Worm (Caenorhabditis elegans) whole organism, young adult: ENCODE data around the gene K07E1.1.

ENCODE experiments used
- B0336.3 ChIP-seq: fragments of 200-800 bp; sonication (Bioruptor generic); IDR thresholded peaks from 2 replicates; pipeline ENCODE4 v1.3.6; 2022; ENCODE audit warnings: missing genetic modification characterization, missing compliant biosample characterization
- D2030.7 ChIP-seq: fragments of 200-800 bp; sonication (Bioruptor generic); IDR thresholded peaks from 2 replicates; pipeline ENCODE4 v1.3.6; 2022; ENCODE audit warnings: missing genetic modification reagents, missing genetic modification characterization, missing compliant biosample characterization
- F10E7.11 ChIP-seq: sonication (generic microtip); optimal IDR thresholded peaks from 2 replicates; lab custom pipeline; 2017; ENCODE audit warnings: mild to moderate bottlenecking, missing genetic modification characterization, moderate library complexity, missing compliant biosample characterization
- F33H1.4 ChIP-seq: fragments of 200-800 bp; sonication (Bioruptor generic); IDR thresholded peaks from 2 replicates; pipeline ENCODE4 v1.3.6; 2022; ENCODE audit warnings: missing genetic modification reagents, missing genetic modification characterization, missing compliant biosample characterization
- F57C9.4 ChIP-seq: sonication (generic microtip); optimal IDR thresholded peaks from 2 replicates; lab custom pipeline; 2017; ENCODE audit warnings: mild to moderate bottlenecking, missing genetic modification characterization, missing compliant biosample characterization
- T07F8.4 ChIP-seq: sonication (generic microtip); optimal IDR thresholded peaks from 2 replicates; lab custom pipeline; 2016; ENCODE audit warnings: mild to moderate bottlenecking, missing genetic modification characterization, moderate library complexity, missing compliant biosample characterization
- Y53G8AR.9 ChIP-seq: fragments of 200-800 bp; sonication (Bioruptor generic); conservative IDR thresholded peaks from 2 replicates; pipeline ENCODE4 v1.3.6; 2022; ENCODE audit warnings: missing genetic modification reagents, missing genetic modification characterization, missing compliant biosample characterization
- Y79H2A.3 ChIP-seq: fragments of 200-800 bp; sonication (Bioruptor generic); conservative IDR thresholded peaks from 2 replicates; pipeline ENCODE4 v1.3.6; 2022; ENCODE audit warnings: missing genetic modification reagents, missing genetic modification characterization, missing compliant biosample characterization
- ama-1 ChIP-seq, 3 experiments: fragments of 150-350 bp in 1 of 3; sonication (generic microtip) in 2 of 3; optimal IDR thresholded peaks; 2 replicates each; lab custom pipeline; 2014 to 2018; ENCODE audit warnings: missing biosample characterization in 2 of 3, missing genetic modification characterization in 2 of 3, missing genetic modification reagents in 2 of 3
- aptf-2 ChIP-seq: fragments of 200-800 bp; sonication (Bioruptor generic); conservative IDR thresholded peaks from 2 replicates; pipeline ENCODE4 v1.3.6; 2022; ENCODE audit warnings: missing genetic modification reagents, missing genetic modification characterization, missing compliant biosample characterization
- aptf-3 ChIP-seq: fragments of 200-800 bp; sonication (Bioruptor generic); IDR thresholded peaks from 2 replicates; pipeline ENCODE4 v1.3.6; 2022; ENCODE audit warnings: missing genetic modification characterization, missing compliant biosample characterization
- atf-7 ChIP-seq: sonication (generic microtip); optimal IDR thresholded peaks from 2 replicates; lab custom pipeline; 2017; ENCODE audit warnings: mild to moderate bottlenecking, missing genetic modification characterization, missing compliant biosample characterization
- attf-5 ChIP-seq: fragments of 200-800 bp; sonication (Bioruptor generic); optimal IDR thresholded peaks from 2 replicates; lab custom pipeline; 2018; ENCODE audit warnings: mild to moderate bottlenecking, missing genetic modification characterization, missing compliant biosample characterization
- cebp-1 ChIP-seq, 2 experiments: fragments of 200-800 bp in 1 of 2; sonication (Bioruptor generic) in 1 of 2; sonication (generic microtip) in 1 of 2; IDR thresholded peaks in 1 of 2; optimal IDR thresholded peaks in 1 of 2; 2 replicates each; pipeline versions ENCODE4 v1.3.6 to Lab custom; 2017 to 2022; ENCODE audit warnings: missing compliant biosample characterization in 2 of 2, missing genetic modification characterization in 2 of 2, mild to moderate bottlenecking in 1 of 2, missing genetic modification reagents in 1 of 2, moderate library complexity in 1 of 2
- ceh-100 ChIP-seq: fragments of 200-800 bp; sonication (Bioruptor generic); IDR thresholded peaks from 2 replicates; pipeline ENCODE4 v1.3.6; 2022; ENCODE audit warnings: missing genetic modification reagents, missing genetic modification characterization, missing compliant biosample characterization
- ceh-27 ChIP-seq: fragments of 200-800 bp; sonication (Bioruptor generic); optimal IDR thresholded peaks from 2 replicates; lab custom pipeline; 2018; ENCODE audit warnings: mild to moderate bottlenecking, missing genetic modification characterization, moderate library complexity, missing compliant biosample characterization
- ekl-4 ChIP-seq: fragments of 200-800 bp; sonication (Bioruptor generic); IDR thresholded peaks from 2 replicates; pipeline ENCODE4 v1.3.6; 2022; ENCODE audit warnings: missing genetic modification reagents, missing genetic modification characterization, missing compliant biosample characterization
- ets-4 ChIP-seq: fragments of 200-800 bp; sonication (Bioruptor generic); optimal IDR thresholded peaks from 2 replicates; lab custom pipeline; 2018; ENCODE audit warnings: mild to moderate bottlenecking, missing genetic modification characterization, missing compliant biosample characterization
- fkh-3 ChIP-seq: sonication (generic microtip); optimal IDR thresholded peaks from 2 replicates; lab custom pipeline; 2016; ENCODE audit warnings: mild to moderate bottlenecking, missing genetic modification characterization, missing compliant biosample characterization
- gei-17 ChIP-seq: fragments of 200-800 bp; sonication (Bioruptor generic); optimal IDR thresholded peaks from 2 replicates; lab custom pipeline; 2018; ENCODE audit warnings: mild to moderate bottlenecking, missing genetic modification characterization, missing compliant biosample characterization
- him-1 ChIP-seq: sonication (generic microtip); optimal IDR thresholded peaks from 2 replicates; lab custom pipeline; 2016; ENCODE audit warnings: missing genotype, missing genetic modification reagents, missing genetic modification characterization, missing compliant biosample characterization
- hmg-20 ChIP-seq: fragments of 200-800 bp; sonication (Bioruptor generic); IDR thresholded peaks from 2 replicates; pipeline ENCODE4 v1.3.6; 2022; ENCODE audit warnings: missing genetic modification reagents, missing genetic modification characterization, missing compliant biosample characterization
- lag-1 ChIP-seq: fragments of 200-800 bp; sonication (Bioruptor generic); IDR thresholded peaks from 2 replicates; pipeline ENCODE4 v1.3.6; 2022; ENCODE audit warnings: missing genetic modification reagents, missing genetic modification characterization, missing compliant biosample characterization
- lin-35 ChIP-seq, 3 experiments: fragments of 150-350 bp in 2 of 3; sonication (generic microtip) in 1 of 3; optimal IDR thresholded peaks; 2 replicates each; lab custom pipeline; 2014 to 2018; ENCODE audit warnings: missing biosample characterization in 3 of 3, missing genetic modification characterization in 3 of 3, missing genetic modification reagents in 3 of 3
- lin-40 ChIP-seq: sonication (generic microtip); optimal IDR thresholded peaks from 2 replicates; lab custom pipeline; 2016; ENCODE audit warnings: missing genetic modification characterization, mild to moderate bottlenecking, missing compliant biosample characterization, missing genotype, missing genetic modification reagents
- lin-54 ChIP-seq: fragments of 200-800 bp; sonication (Bioruptor generic); optimal IDR thresholded peaks from 2 replicates; lab custom pipeline; 2018; ENCODE audit warnings: mild to moderate bottlenecking, missing genetic modification characterization, missing compliant biosample characterization
- madf-3 ChIP-seq: fragments of 200-800 bp; sonication (Bioruptor generic); IDR thresholded peaks from 2 replicates; pipeline ENCODE4 v1.3.6; 2022; ENCODE audit warnings: missing genetic modification reagents, missing genetic modification characterization, missing compliant biosample characterization
- madf-6 ChIP-seq: fragments of 200-800 bp; sonication (Bioruptor generic); IDR thresholded peaks from 2 replicates; pipeline ENCODE4 v1.3.6; 2022; ENCODE audit warnings: missing genetic modification reagents, missing genetic modification characterization, missing compliant biosample characterization
- madf-8 ChIP-seq: fragments of 200-800 bp; sonication (Bioruptor generic); conservative IDR thresholded peaks from 2 replicates; pipeline ENCODE4 v1.3.6; 2022; ENCODE audit warnings: missing genetic modification reagents, missing genetic modification characterization, missing compliant biosample characterization
- nhr-27 ChIP-seq: fragments of 200-800 bp; sonication (Bioruptor generic); optimal IDR thresholded peaks from 2 replicates; lab custom pipeline; 2018; ENCODE audit warnings: mild to moderate bottlenecking, missing genetic modification characterization, moderate library complexity, missing compliant biosample characterization
- nhr-80 ChIP-seq: sonication (generic microtip); optimal IDR thresholded peaks from 2 replicates; lab custom pipeline; 2016; ENCODE audit warnings: missing genetic modification characterization, missing compliant biosample characterization
- nhr-90 ChIP-seq: sonication (generic microtip); optimal IDR thresholded peaks from 2 replicates; lab custom pipeline; 2016; ENCODE audit warnings: missing genotype, mild to moderate bottlenecking, missing genetic modification characterization, missing compliant biosample characterization
- pbrm-1 ChIP-seq: fragments of 200-800 bp; sonication (Bioruptor generic); IDR thresholded peaks from 2 replicates; pipeline ENCODE4 v1.3.6; 2022; ENCODE audit warnings: missing genetic modification reagents, missing genetic modification characterization, missing compliant biosample characterization
- repo-1 ChIP-seq: sonication (generic microtip); optimal IDR thresholded peaks from 2 replicates; lab custom pipeline; 2017; ENCODE audit warnings: mild to moderate bottlenecking, missing genetic modification characterization, missing compliant biosample characterization
- rpc-1 ChIP-seq, 2 experiments: fragments of 150-350 bp in 1 of 2; sonication (generic microtip) in 1 of 2; optimal IDR thresholded peaks; 2 replicates each; lab custom pipeline; 2014 to 2018; ENCODE audit warnings: missing biosample characterization in 1 of 2, missing genetic modification characterization in 1 of 2, missing genetic modification reagents in 1 of 2, missing genotype in 1 of 2
- snpc-1.3 ChIP-seq: sonication (generic microtip); optimal IDR thresholded peaks from 2 replicates; lab custom pipeline; 2017; ENCODE audit warnings: missing genetic modification characterization, mild to moderate bottlenecking, missing compliant biosample characterization, antibody characterized with exemption, moderate library complexity, missing genotype, missing genetic modification reagents; ENCODE audit not compliant: insufficient read depth
- tlf-1 ChIP-seq: fragments of 200-800 bp; sonication (Bioruptor generic); optimal IDR thresholded peaks from 2 replicates; lab custom pipeline; 2018; ENCODE audit warnings: mild to moderate bottlenecking, missing genetic modification characterization, missing compliant biosample characterization
- ztf-25 ChIP-seq: fragments of 200-800 bp; sonication (Bioruptor generic); IDR thresholded peaks from 2 replicates; pipeline ENCODE4 v1.3.6; 2022; ENCODE audit warnings: missing genetic modification reagents, missing genetic modification characterization, missing compliant biosample characterization
- ztf-28 ChIP-seq: fragments of 200-800 bp; sonication (Bioruptor generic); IDR thresholded peaks from 2 replicates; pipeline ENCODE4 v1.3.6; 2022; ENCODE audit warnings: missing genetic modification reagents, missing genetic modification characterization, missing compliant biosample characterization

Gene K07E1.1

ce11 chrII:4590660-4591059 is 39.8 kb downstream of the K07E1.1 start (continued):
- TF ChIP-seq Y53G8AR.9 (GFP tag; lab: Robert Waterston, UW) (0 out of 2 replicates have a peak, but pooled peaks have one; percentile 40), lag-1 (GFP tag; lab: Robert Waterston, UW) (no peak), ama-1 (optimal IDR thresholded peaks at IDR 0.05; lab: Kevin White, UChicago) (no peak), ama-1 (GFP tag; optimal IDR thresholded peaks at IDR 0.05; lab: Kevin White, UChicago) (peak in 1 of 2 experiments; percentile 41), ekl-4 (0 out of 2 replicates have a peak, but pooled peaks have one; percentile 48), ztf-25 (peak; percentile 71; the same call in 1 of the 2 replicates), cebp-1 (GFP tag; IDR thresholded peaks at IDR 0.05; lab: Robert Waterston, UW) (no peak), cebp-1 (tag; optimal IDR thresholded peaks at IDR 0.05; lab: Kevin White, UChicago) (peak; percentile 40), aptf-2 (GFP tag; lab: Robert Waterston, UW) (0 out of 2 replicates have a peak, but pooled peaks have one; percentile 20), rpc-1 (optimal IDR thresholded peaks at IDR 0.05; lab: Kevin White, UChicago) (no peak), rpc-1 (tag; optimal IDR thresholded peaks at IDR 0.05; lab: Kevin White, UChicago) (no peak), madf-8 (0 out of 2 replicates have a peak, but pooled peaks have one; percentile 4), gei-17 (GFP tag; lab: Kevin White, UChicago) (no peak), B0336.3 (GFP tag; lab: Robert Waterston, UW) (peak; percentile 52; the same call in 1 of the 2 replicates), F57C9.4 (no peak), lin-35 (GFP tag; optimal IDR thresholded peaks at IDR 0.05; lab: Kevin White, UChicago) (no peak), nhr-27 (tag; lab: Kevin White, UChicago) (no peak), attf-5 (GFP tag; lab: Kevin White, UChicago) (peak; percentile 32), atf-7 (tag; lab: Kevin White, UChicago) (peak; percentile 45), pbrm-1 (GFP tag; lab: Robert Waterston, UW) (peak; percentile 70), madf-6 (GFP tag; lab: Robert Waterston, UW) (peak; percentile 15; the same call in 1 of the 2 replicates), ceh-27 (GFP tag; lab: Kevin White, UChicago) (no peak), tlf-1 (GFP tag; lab: Kevin White, UChicago) (no peak), nhr-90 (tag; lab: Kevin White, UChicago) (no peak), lin-54 (GFP tag; lab: Kevin White, UChicago) (peak; percentile 44), madf-3 (no peak), ztf-28 (no peak), Y79H2A.3 (GFP tag; lab: Robert Waterston, UW) (peak; percentile 60; the same call in 1 of the 2 replicates), aptf-3 (GFP tag; lab: Robert Waterston, UW) (0 out of 2 replicates have a peak, but pooled peaks have one; percentile 42), him-1 (tag; lab: Kevin White, UChicago) (peak; percentile 89), hmg-20 (no peak), ceh-100 (no peak)

- no peak for TF ChIP-seq Y79H2A.3 (GFP tag; lab: Robert Waterston, UW)
- no peak for TF ChIP-seq snpc-1.3 (tag; lab: Kevin White, UChicago)
- TF ChIP-seq F33H1.4 (GFP tag; lab: Robert Waterston, UW) = no peak
- peak; percentile 53 for TF ChIP-seq nhr-80 (tag; lab: Kevin White, UChicago)
- TF ChIP-seq lin-40 (tag; lab: Kevin White, UChicago) = no peak
Observed at ce11 chrII:4597441-4597840, 46.6 kb downstream of the K07E1.1 start.

- TF ChIP-seq fkh-3 (tag; lab: Kevin White, UChicago) = no peak
- no peak for TF ChIP-seq D2030.7
- no peak for TF ChIP-seq repo-1 (tag; lab: Kevin White, UChicago)
- no peak for TF ChIP-seq cebp-1 (GFP tag; IDR thresholded peaks at IDR 0.05; lab: Robert Waterston, UW)
- peak; percentile 34 for TF ChIP-seq cebp-1 (tag; optimal IDR thresholded peaks at IDR 0.05; lab: Kevin White, UChicago)
- TF ChIP-seq T07F8.4 = no peak
- TF ChIP-seq nhr-80 (tag; lab: Kevin White, UChicago) = peak; percentile 86
- no peak for TF ChIP-seq gei-17 (GFP tag; lab: Kevin White, UChicago)
- no peak for TF ChIP-seq F10E7.11 (tag; lab: Kevin White, UChicago)
- TF ChIP-seq ets-4 (GFP tag; lab: Kevin White, UChicago) = peak; percentile 69
Observed at ce11 chrII:4598815-4599214, 47.9 kb downstream of the K07E1.1 start.
